Worm (Caenorhabditis elegans) whole organism, mixed stage, embryonic: ENCODE results near the gene pigt-1.

Experiments used
- ces-1 ChIP-seq: fragments of 150-350 bp; optimal IDR thresholded peaks from 2 replicates; lab custom pipeline; 2014; ENCODE audit warnings: missing biosample characterization, missing genetic modification reagents, missing genetic modification characterization
- elt-3 ChIP-seq: fragments of 150-350 bp; optimal IDR thresholded peaks from 2 replicates; lab custom pipeline; 2014; ENCODE audit warnings: missing biosample characterization, missing genetic modification characterization
- lin-32 ChIP-seq: fragments of 200-800 bp; sonication (Bioruptor generic); optimal IDR thresholded peaks from 2 replicates; lab custom pipeline; 2018; ENCODE audit warnings: mild to moderate bottlenecking, missing genetic modification characterization, missing compliant biosample characterization
- mls-2 ChIP-seq: sonication (generic microtip); optimal IDR thresholded peaks from 2 replicates; lab custom pipeline; 2016; ENCODE audit warnings: mild to moderate bottlenecking, missing genetic modification characterization, moderate library complexity, missing compliant biosample characterization
- pha-4 ChIP-seq: fragments of 150-350 bp; optimal IDR thresholded peaks from 2 replicates; lab custom pipeline; 2018; ENCODE audit warnings: missing biosample characterization, missing genetic modification reagents, missing genetic modification characterization
- unc-120 ChIP-seq: sonication (generic microtip); optimal IDR thresholded peaks from 2 replicates; lab custom pipeline; 2017; ENCODE audit warnings: missing genetic modification characterization, missing compliant biosample characterization; ENCODE audit not compliant: poor library complexity, severe bottlenecking

- TF ChIP-seq ces-1 (GFP tag; lab: Kevin White, UChicago): no peak
- TF ChIP-seq elt-3: no peak
- TF ChIP-seq mls-2 (tag; lab: Kevin White, UChicago): no peak
- TF ChIP-seq lin-32: no peak
- no peak for TF ChIP-seq pha-4 (tag; lab: Kevin White, UChicago)
- no peak for TF ChIP-seq unc-120 (tag; lab: Kevin White, UChicago)
These were observed 17.5 kb downstream of the pigt-1 start, which contains the start of gene F17C11.26 for ce11 chrV:10941150-10941549.
